Worm (Caenorhabditis elegans) whole organism, L1 larva: Measurements from ENCODE around the gene cnc-11.
A peak's percentile ranks its signal among the peaks of the same experiment; 100 is the strongest.

Source experiments
- C04F5.9 ChIP-seq: sonication (generic microtip); optimal IDR thresholded peaks from 2 replicates; lab custom pipeline; 2016; ENCODE audit warnings: missing genetic modification characterization, missing compliant biosample characterization
- aha-1 ChIP-seq: fragments of 150-350 bp; optimal IDR thresholded peaks from 2 replicates; lab custom pipeline; 2014; ENCODE audit warnings: missing biosample characterization, missing genetic modification characterization
- alr-1 ChIP-seq: fragments of 200-800 bp; sonication (Bioruptor generic); optimal IDR thresholded peaks from 2 replicates; lab custom pipeline; 2018; ENCODE audit warnings: borderline replicate concordance, mild to moderate bottlenecking, missing genetic modification characterization, missing compliant biosample characterization
- ama-1 ChIP-seq: fragments of 150-350 bp; optimal IDR thresholded peaks from 2 replicates; lab custom pipeline; 2014
- ceh-63 ChIP-seq: fragments of 200-800 bp; sonication (Bioruptor generic); optimal IDR thresholded peaks from 2 replicates; lab custom pipeline; 2018; ENCODE audit warnings: mild to moderate bottlenecking, missing genetic modification characterization, missing compliant biosample characterization
- ceh-8 ChIP-seq: fragments of 200-800 bp; sonication (Bioruptor generic); optimal IDR thresholded peaks from 2 replicates; lab custom pipeline; 2018; ENCODE audit warnings: mild to moderate bottlenecking, missing genetic modification characterization, moderate library complexity, missing compliant biosample characterization
- ceh-90 ChIP-seq: sonication (generic microtip); optimal IDR thresholded peaks from 2 replicates; lab custom pipeline; 2016; ENCODE audit warnings: missing genetic modification characterization, missing compliant biosample characterization
- ces-1 ChIP-seq: fragments of 150-350 bp; optimal IDR thresholded peaks from 2 replicates; lab custom pipeline; 2014; ENCODE audit warnings: missing biosample characterization, missing genetic modification reagents, missing genetic modification characterization
- dpl-1 ChIP-seq, 3 experiments: fragments of 150-350 bp in 2 of 3; sonication (generic microtip) in 1 of 3; optimal IDR thresholded peaks; 2 replicates each; lab custom pipeline; 2014 to 2017; ENCODE audit warnings: missing biosample characterization in 3 of 3, missing genetic modification characterization in 3 of 3, missing genetic modification reagents in 3 of 3
- dsc-1 ChIP-seq: sonication (generic microtip); optimal IDR thresholded peaks from 2 replicates; lab custom pipeline; 2016; ENCODE audit warnings: mild to moderate bottlenecking, missing genetic modification characterization, missing compliant biosample characterization
- efl-3 ChIP-seq: fragments of 200-800 bp; sonication (Bioruptor generic); optimal IDR thresholded peaks from 2 replicates; lab custom pipeline; 2018; ENCODE audit warnings: mild to moderate bottlenecking, missing genetic modification characterization, missing compliant biosample characterization
- egl-27 ChIP-seq, 2 experiments: fragments of 150-350 bp in 1 of 2; sonication (generic microtip); optimal IDR thresholded peaks; 3 replicates each; lab custom pipeline; 2017 to 2018; ENCODE audit warnings: missing biosample characterization in 2 of 2, missing genetic modification characterization in 2 of 2, missing genetic modification reagents in 2 of 2
- elt-3 ChIP-seq, 6 experiments: fragments of 150-350 bp in 1 of 6; sonication (generic microtip); optimal IDR thresholded peaks; 2 replicates each; lab custom pipeline; 2017 to 2018; ENCODE audit warnings: missing biosample characterization in 6 of 6, missing genetic modification characterization in 6 of 6, inconsistent platforms in 1 of 6
- ets-5 ChIP-seq: fragments of 200-800 bp; sonication (Bioruptor generic); IDR thresholded peaks from 2 replicates; pipeline ENCODE4 v1.3.6; 2022; ENCODE audit warnings: missing genetic modification characterization, missing compliant biosample characterization
- fkh-10 ChIP-seq: sonication (generic microtip); optimal IDR thresholded peaks from 2 replicates; lab custom pipeline; 2017; ENCODE audit warnings: missing biosample characterization, missing genetic modification reagents, missing genetic modification characterization
- fkh-4 ChIP-seq: sonication (generic microtip); optimal IDR thresholded peaks from 2 replicates; lab custom pipeline; 2016; ENCODE audit warnings: missing compliant biosample characterization, missing genetic modification characterization, borderline replicate concordance
- fos-1 ChIP-seq: fragments of 150-350 bp; optimal IDR thresholded peaks from 2 replicates; lab custom pipeline; 2014; ENCODE audit warnings: missing biosample characterization, missing genetic modification characterization
- grh-1 ChIP-seq: fragments of 200-800 bp; sonication (Bioruptor generic); IDR thresholded peaks from 2 replicates; pipeline ENCODE4 v1.3.6; 2022; ENCODE audit warnings: missing genetic modification reagents, missing genetic modification characterization, missing compliant biosample characterization
- hlh-17 ChIP-seq: fragments of 200-800 bp; sonication (Bioruptor generic); optimal IDR thresholded peaks from 2 replicates; lab custom pipeline; 2018; ENCODE audit warnings: missing genetic modification characterization, mild to moderate bottlenecking, missing compliant biosample characterization, moderate library complexity, borderline replicate concordance
- hpl-2 ChIP-seq: fragments of 150-350 bp; optimal IDR thresholded peaks from 2 replicates; lab custom pipeline; 2014; ENCODE audit warnings: missing biosample characterization, missing genetic modification reagents, missing genetic modification characterization
- jun-1 ChIP-seq: fragments of 150-350 bp; optimal IDR thresholded peaks from 2 replicates; lab custom pipeline; 2014; ENCODE audit warnings: missing biosample characterization, missing genetic modification reagents, missing genetic modification characterization
- lin-13 ChIP-seq: fragments of 150-350 bp; optimal IDR thresholded peaks from 2 replicates; lab custom pipeline; 2014; ENCODE audit warnings: missing biosample characterization, missing genetic modification reagents, missing genetic modification characterization
- lin-35 ChIP-seq, 2 experiments: fragments of 150-350 bp; optimal IDR thresholded peaks; 2 replicates each; lab custom pipeline; 2014; ENCODE audit warnings: missing biosample characterization in 2 of 2, missing genetic modification characterization in 2 of 2, missing genetic modification reagents in 2 of 2
- lin-39 ChIP-seq: fragments of 150-350 bp; optimal IDR thresholded peaks from 2 replicates; lab custom pipeline; 2014; ENCODE audit warnings: missing biosample characterization, missing genetic modification reagents, missing genetic modification characterization
- lir-3 ChIP-seq: sonication (generic microtip); optimal IDR thresholded peaks from 2 replicates; lab custom pipeline; 2016; ENCODE audit warnings: mild to moderate bottlenecking, missing genetic modification characterization, moderate library complexity, missing compliant biosample characterization; ENCODE audit not compliant: poor library complexity
- lsy-2 ChIP-seq, 2 experiments: fragments of 150-350 bp; optimal IDR thresholded peaks; 2 replicates each; lab custom pipeline; 2014; ENCODE audit warnings: missing biosample characterization in 2 of 2, missing genetic modification characterization in 2 of 2
- mab-9 ChIP-seq: fragments of 200-800 bp; sonication (Bioruptor generic); IDR thresholded peaks from 2 replicates; pipeline ENCODE4 v1.3.6; 2022; ENCODE audit warnings: missing genetic modification reagents, missing genetic modification characterization, missing compliant biosample characterization
- mdl-1 ChIP-seq, 2 experiments: fragments of 150-350 bp; optimal IDR thresholded peaks; 2 replicates each; lab custom pipeline; 2014 to 2017; ENCODE audit warnings: missing biosample characterization in 2 of 2, missing genetic modification characterization in 2 of 2, inconsistent platforms in 1 of 2
- mef-2 ChIP-seq: fragments of 150-350 bp; optimal IDR thresholded peaks from 2 replicates; lab custom pipeline; 2014; ENCODE audit warnings: missing biosample characterization, missing genetic modification characterization
- nhr-11 ChIP-seq: fragments of 150-350 bp; optimal IDR thresholded peaks from 2 replicates; lab custom pipeline; 2014; ENCODE audit warnings: missing biosample characterization, missing genetic modification characterization
- nhr-12 ChIP-seq: sonication (generic microtip); optimal IDR thresholded peaks from 2 replicates; lab custom pipeline; 2017; ENCODE audit warnings: missing biosample characterization, missing genetic modification characterization
- nhr-19 ChIP-seq: fragments of 200-800 bp; sonication (Bioruptor generic); conservative IDR thresholded peaks from 2 replicates; pipeline ENCODE4 v1.3.6; 2022; ENCODE audit warnings: missing genetic modification characterization, missing compliant biosample characterization
- nhr-20 ChIP-seq: sonication (generic microtip); optimal IDR thresholded peaks from 2 replicates; lab custom pipeline; 2016; ENCODE audit warnings: mild to moderate bottlenecking, missing genetic modification characterization, missing compliant biosample characterization
- nhr-237 ChIP-seq: fragments of 150-350 bp; optimal IDR thresholded peaks from 2 replicates; lab custom pipeline; 2014; ENCODE audit warnings: missing biosample characterization, missing genetic modification characterization
- nhr-28 ChIP-seq: fragments of 150-350 bp; optimal IDR thresholded peaks from 2 replicates; lab custom pipeline; 2014; ENCODE audit warnings: missing biosample characterization, missing genetic modification characterization
- nhr-71 ChIP-seq: sonication (generic microtip); optimal IDR thresholded peaks from 2 replicates; lab custom pipeline; 2016; ENCODE audit warnings: mild to moderate bottlenecking, missing genetic modification characterization, moderate library complexity, missing compliant biosample characterization
- nhr-76 ChIP-seq: sonication (generic microtip); optimal IDR thresholded peaks from 2 replicates; lab custom pipeline; 2017; ENCODE audit warnings: missing biosample characterization, missing genetic modification characterization
- nhr-77 ChIP-seq: fragments of 150-350 bp; optimal IDR thresholded peaks from 2 replicates; lab custom pipeline; 2014; ENCODE audit warnings: missing biosample characterization, missing genetic modification characterization
- nhr-85 ChIP-seq: sonication (generic microtip); peaks from one replicate; lab custom pipeline; 2016; ENCODE audit warnings: missing genetic modification characterization, inconsistent platforms, missing compliant biosample characterization
- pag-3 ChIP-seq: sonication (generic microtip); optimal IDR thresholded peaks from 2 replicates; lab custom pipeline; 2017; ENCODE audit warnings: missing genetic modification characterization, mild to moderate bottlenecking, missing compliant biosample characterization, antibody characterized with exemption, borderline replicate concordance; ENCODE audit not compliant: insufficient read depth
- pax-3 ChIP-seq: fragments of 200-800 bp; sonication (Bioruptor generic); optimal IDR thresholded peaks from 2 replicates; lab custom pipeline; 2018; ENCODE audit warnings: mild to moderate bottlenecking, missing genetic modification characterization, moderate library complexity, missing compliant biosample characterization
- pqm-1 ChIP-seq: sonication (generic microtip); optimal IDR thresholded peaks from 3 replicates; lab custom pipeline; 2017; ENCODE audit warnings: missing biosample characterization, missing genetic modification characterization
- rnt-1 ChIP-seq: sonication (generic microtip); optimal IDR thresholded peaks from 2 replicates; lab custom pipeline; 2016; ENCODE audit warnings: mild to moderate bottlenecking, missing genetic modification characterization, moderate library complexity, missing compliant biosample characterization
- sup-37 ChIP-seq: fragments of 200-800 bp; sonication (Bioruptor generic); optimal IDR thresholded peaks from 2 replicates; lab custom pipeline; 2018; ENCODE audit warnings: mild to moderate bottlenecking, missing genetic modification characterization, missing compliant biosample characterization
- swsn-7 ChIP-seq: sonication (generic microtip); optimal IDR thresholded peaks from 2 replicates; lab custom pipeline; 2016; ENCODE audit warnings: missing genetic modification characterization, missing compliant biosample characterization
- tlp-1 ChIP-seq: fragments of 150-350 bp; optimal IDR thresholded peaks from 2 replicates; lab custom pipeline; 2014; ENCODE audit warnings: missing biosample characterization, missing genetic modification characterization
- unc-130 ChIP-seq: fragments of 150-350 bp; optimal IDR thresholded peaks from 2 replicates; lab custom pipeline; 2017; ENCODE audit warnings: missing biosample characterization, missing genetic modification characterization, inconsistent platforms
- unc-30 ChIP-seq: sonication (generic microtip); optimal IDR thresholded peaks from 2 replicates; lab custom pipeline; 2017; ENCODE audit warnings: missing biosample characterization, missing genetic modification characterization
- vab-15 ChIP-seq: sonication (generic microtip); optimal IDR thresholded peaks from 2 replicates; lab custom pipeline; 2017; ENCODE audit warnings: missing genotype, mild to moderate bottlenecking, missing genetic modification characterization, missing compliant biosample characterization
- xbp-1 ChIP-seq: sonication (generic microtip); optimal IDR thresholded peaks from 2 replicates; lab custom pipeline; 2016; ENCODE audit warnings: missing genetic modification characterization, missing compliant biosample characterization
- zag-1 ChIP-seq: fragments of 150-350 bp; optimal IDR thresholded peaks from 2 replicates; lab custom pipeline; 2014; ENCODE audit warnings: missing biosample characterization, missing genetic modification characterization
- ztf-4 ChIP-seq: fragments of 150-350 bp; optimal IDR thresholded peaks from 2 replicates; lab custom pipeline; 2014; ENCODE audit warnings: missing biosample characterization, missing genetic modification characterization

The cnc-11 gene

ce11 chrV:1474486-1475125 is 32.5 kb downstream of the cnc-11 start, which contains the start of the genes F53E2.2 and unc-60:
TSS of gene F53E2.2 (plus strand) at chrV:1475086.
TSS of gene unc-60 (plus strand) at chrV:1475086.
- TF ChIP-seq nhr-85 (tag; lab: Kevin White, UChicago) (peak; percentile 74), lin-13 (GFP tag; lab: Kevin White, UChicago) (peak; percentile 34), dsc-1 (tag; lab: Kevin White, UChicago) (peak; percentile 46), nhr-71 (tag; lab: Kevin White, UChicago) (peak; percentile 82), ceh-63 (no peak), nhr-77 (tag; lab: Kevin White, UChicago) (peak; percentile 59), ceh-8 (GFP tag; lab: Kevin White, UChicago) (no peak), pqm-1 (tag; lab: Kevin White, UChicago) (no peak), aha-1 (tag; lab: Kevin White, UChicago) (no peak), fos-1 (tag; lab: Kevin White, UChicago) (no peak), swsn-7 (tag; lab: Kevin White, UChicago) (peak; percentile 60), tlp-1 (tag; lab: Kevin White, UChicago) (no peak), lin-39 (tag; lab: Kevin White, UChicago) (no peak), nhr-20 (tag; lab: Kevin White, UChicago) (peak; percentile 40), lsy-2 (tag; optimal IDR thresholded peaks at IDR 0.05; lab: Kevin White, UChicago) (peak; percentile 15 to 56), alr-1 (tag; lab: Kevin White, UChicago) (no peak), nhr-76 (tag; lab: Kevin White, UChicago) (no peak), efl-3 (GFP tag; lab: Kevin White, UChicago) (no peak), rnt-1 (peak; percentile 49), vab-15 (no peak), elt-3 (tag; optimal IDR thresholded peaks at IDR 0.05; lab: Kevin White, UChicago) (no peak), unc-30 (no peak), grh-1 (no peak), pax-3 (tag; lab: Kevin White, UChicago) (no peak), lir-3 (no peak), ets-5 (GFP tag; lab: Robert Waterston, UW) (no peak), nhr-12 (no peak), hlh-17 (GFP tag; lab: Kevin White, UChicago) (no peak), fkh-4 (tag; lab: Kevin White, UChicago) (no peak), nhr-19 (GFP tag; lab: Robert Waterston, UW) (no peak; the same call in 1 of the 2 replicates), ama-1 (lab: Kevin White, UChicago) (no peak), nhr-11 (no peak), ceh-90 (tag; lab: Kevin White, UChicago) (no peak), ztf-4 (tag; lab: Kevin White, UChicago) (peak; percentile 72), pag-3 (tag; lab: Kevin White, UChicago) (no peak), dpl-1 (GFP tag; optimal IDR thresholded peaks at IDR 0.05; lab: Kevin White, UChicago) (peak; percentile 2 to 35 (median 19)), C04F5.9 (tag; lab: Kevin White, UChicago) (no peak), sup-37 (GFP tag; lab: Kevin White, UChicago) (no peak), egl-27 (tag; optimal IDR thresholded peaks at IDR 0.05; lab: Kevin White, UChicago) (peak; percentile 34 to 46), zag-1 (no peak), nhr-28 (no peak), fkh-10 (GFP tag; lab: Kevin White, UChicago) (no peak), xbp-1 (tag; lab: Kevin White, UChicago) (peak; percentile 44), jun-1 (tag; lab: Kevin White, UChicago) (peak; percentile 68), ces-1 (GFP tag; lab: Kevin White, UChicago) (no peak), nhr-237 (no peak), mdl-1 (tag; optimal IDR thresholded peaks at IDR 0.05; lab: Kevin White, UChicago) (peak in 1 of 2 experiments; percentile 47), unc-130 (tag; lab: Kevin White, UChicago) (no peak), hpl-2 (GFP tag; lab: Kevin White, UChicago) (no peak), mab-9 (GFP tag; lab: Robert Waterston, UW) (no peak; the same call in 1 of the 2 replicates), mef-2 (tag; lab: Kevin White, UChicago) (no peak), lin-35 (GFP tag; optimal IDR thresholded peaks at IDR 0.05; lab: Kevin White, UChicago) (peak; percentile 45 to 69)
